Fruit fly (Drosophila melanogaster): ENCODE data around the gene eRF3.

Gene eRF3

dm6 chr2L:12427487-12428101, 6.7 kb upstream of the eRF3 start, which contains the start of the genes CG5446 and Trm1 (continued):
- TF ChIP-seq tio (GFP tag; optimal IDR thresholded peaks at IDR 0.05) (peak; percentile 14), bigmax (GFP tag; optimal IDR thresholded peaks at IDR 0.05) (no peak), ERR (GFP tag; optimal IDR thresholded peaks at IDR 0.05) (no peak), nmo (GFP tag; optimal IDR thresholded peaks at IDR 0.05) (peak; percentile 83), CG10565 (GFP tag; optimal IDR thresholded peaks at IDR 0.05) (no peak), CG30431 (GFP tag; optimal IDR thresholded peaks at IDR 0.05) (no peak), Dip2 (GFP tag; IDR thresholded peaks at IDR 0.05) (no peak), gce (GFP tag; IDR thresholded peaks at IDR 0.05) (no peak), Dad (GFP tag; optimal IDR thresholded peaks at IDR 0.05) (no peak), CG12659 (GFP tag; optimal IDR thresholded peaks at IDR 0.05) (peak; percentile 86), Opbp (GFP tag; IDR thresholded peaks at IDR 0.05; ENCODE audit: partially characterized antibody) (peak; percentile 50; the same call in 1 of the 3 replicates), sr (GFP tag; IDR thresholded peaks at IDR 0.05) (no peak), Ets65A (GFP tag) (peak; percentile 47), Bdp1 (GFP tag; optimal IDR thresholded peaks at IDR 0.05) (no peak), CG4282 (GFP tag; optimal IDR thresholded peaks at IDR 0.05) (no peak), pros (GFP tag; optimal IDR thresholded peaks at IDR 0.05) (no peak), HmgD (GFP tag; optimal IDR thresholded peaks at IDR 0.05) (no peak), trem (tag; optimal IDR thresholded peaks at IDR 0.05) (peak; percentile 73), danr (GFP tag; IDR thresholded peaks at IDR 0.05) (no peak), CG2129 (GFP tag; IDR thresholded peaks at IDR 0.05; ENCODE audit: partially characterized antibody) (no peak), CG6813 (GFP tag; optimal IDR thresholded peaks at IDR 0.05) (peak; percentile 47), z (GFP tag; IDR thresholded peaks at IDR 0.05) (no peak), H15 (GFP tag; IDR thresholded peaks at IDR 0.05) (0 out of 3 replicates have a peak, but pooled peaks have one; percentile 32), dati (GFP tag; IDR thresholded peaks at IDR 0.05) (no peak), CG1024 (GFP tag; IDR thresholded peaks at IDR 0.05) (no peak), jigr1 (GFP tag; IDR thresholded peaks at IDR 0.05) (no peak), CG1832 (GFP tag; optimal IDR thresholded peaks at IDR 0.05) (no peak), tin (GFP tag; optimal IDR thresholded peaks at IDR 0.05) (peak; percentile 43), D19A (tag; optimal IDR thresholded peaks at IDR 0.05) (peak; percentile 78), ttk (GFP tag; IDR thresholded peaks at IDR 0.05) (peak; percentile 51; the same call in 1 of the 2 replicates), CG2116 (GFP tag; optimal IDR thresholded peaks at IDR 0.05) (peak; percentile 56), Rx (GFP tag; IDR thresholded peaks at IDR 0.05) (no peak), CG11085 (GFP tag; IDR thresholded peaks at IDR 0.05) (no peak), CG13287 (GFP tag; IDR thresholded peaks at IDR 0.05; ENCODE audit: partially characterized antibody) (peak; percentile 34; the same call in 1 of the 2 replicates), Usf (GFP tag; optimal IDR thresholded peaks at IDR 0.05) (peak; percentile 6), ab (GFP tag; optimal IDR thresholded peaks at IDR 0.05) (no peak), CG13424 (tag; optimal IDR thresholded peaks at IDR 0.05) (peak; percentile 86), CG32772 (GFP tag; IDR thresholded peaks at IDR 0.05) (peak; percentile 46; the same call in 1 of the 2 replicates), CG32767 (GFP tag; IDR thresholded peaks at IDR 0.05) (peak; percentile 35; the same call in 1 of the 2 replicates), ftz-f1 (GFP tag; optimal IDR thresholded peaks at IDR 0.05) (no peak), BtbVII (GFP tag; optimal IDR thresholded peaks at IDR 0.05) (peak; percentile 73), CG14441 (GFP tag; IDR thresholded peaks at IDR 0.05) (no peak), Hr3 (GFP tag; optimal IDR thresholded peaks at IDR 0.05) (peak; percentile 80), slou (GFP tag; optimal IDR thresholded peaks at IDR 0.05) (no peak), CG7839 (tag; optimal IDR thresholded peaks at IDR 0.05) (peak; percentile 83), CG2889 (GFP tag; IDR thresholded peaks at IDR 0.05) (no peak), Sox100B (GFP tag; optimal IDR thresholded peaks at IDR 0.05) (peak; percentile 86), HLH4C (GFP tag; IDR thresholded peaks at IDR 0.05; ENCODE audit: partially characterized antibody) (no peak), D19B (GFP tag; optimal IDR thresholded peaks at IDR 0.05) (peak; percentile 16), sna (GFP tag; IDR thresholded peaks at IDR 0.05; ENCODE audit: partially characterized antibody) (no peak), zen (tag; optimal IDR thresholded peaks at IDR 0.05) (no peak)

Measured in whole organism, embryonic.